Worm (Caenorhabditis elegans) whole organism, L2 larva: ENCODE measurements around the gene str-41.

Source experiments
- C34F6.9 ChIP-seq: fragments of 150-350 bp; optimal IDR thresholded peaks from 2 replicates; lab custom pipeline; 2014; ENCODE audit warnings: missing biosample characterization, missing genetic modification characterization
- R02D3.7 ChIP-seq: fragments of 150-350 bp; optimal IDR thresholded peaks from 2 replicates; lab custom pipeline; 2014; ENCODE audit warnings: missing biosample characterization, missing genetic modification characterization
- Y55F3AM.14 ChIP-seq: fragments of 200-800 bp; sonication (Bioruptor generic); optimal IDR thresholded peaks from 2 replicates; lab custom pipeline; 2018; ENCODE audit warnings: mild to moderate bottlenecking, missing genetic modification characterization, missing compliant biosample characterization
- ZK546.5 ChIP-seq: sonication (generic microtip); optimal IDR thresholded peaks from 2 replicates; lab custom pipeline; 2017; ENCODE audit warnings: missing biosample characterization, missing genetic modification characterization
- aly-2 ChIP-seq: fragments of 150-350 bp; optimal IDR thresholded peaks from 2 replicates; lab custom pipeline; 2014; ENCODE audit warnings: missing biosample characterization, missing genetic modification characterization
- ama-1 ChIP-seq: fragments of 150-350 bp; optimal IDR thresholded peaks from 2 replicates; lab custom pipeline; 2018; ENCODE audit warnings: inconsistent platforms
- blmp-1 ChIP-seq: sonication (generic microtip); optimal IDR thresholded peaks from 2 replicates; lab custom pipeline; 2017; ENCODE audit warnings: missing genetic modification characterization, mild to moderate bottlenecking, missing compliant biosample characterization, antibody characterized with exemption, moderate library complexity; ENCODE audit not compliant: insufficient read depth
- ceh-16 ChIP-seq: fragments of 150-350 bp; optimal IDR thresholded peaks from 2 replicates; lab custom pipeline; 2014; ENCODE audit warnings: missing biosample characterization, missing genetic modification characterization
- ceh-82 ChIP-seq: fragments of 150-350 bp; optimal IDR thresholded peaks from 2 replicates; lab custom pipeline; 2014; ENCODE audit warnings: missing biosample characterization, missing genetic modification characterization
- crh-2 ChIP-seq: sonication (generic microtip); optimal IDR thresholded peaks from 2 replicates; lab custom pipeline; 2017; ENCODE audit warnings: missing biosample characterization, missing genetic modification characterization
- dmd-4 ChIP-seq: sonication (generic microtip); optimal IDR thresholded peaks from 2 replicates; lab custom pipeline; 2017; ENCODE audit warnings: missing biosample characterization, missing genetic modification characterization
- egl-27 ChIP-seq: sonication (generic microtip); optimal IDR thresholded peaks from 3 replicates; lab custom pipeline; 2017; ENCODE audit warnings: missing biosample characterization, missing genetic modification reagents, missing genetic modification characterization
- elt-1 ChIP-seq: fragments of 150-350 bp; optimal IDR thresholded peaks from 2 replicates; lab custom pipeline; 2014; ENCODE audit warnings: missing biosample characterization, missing genetic modification characterization
- elt-3 ChIP-seq: sonication (generic microtip); optimal IDR thresholded peaks from 2 replicates; lab custom pipeline; 2017; ENCODE audit warnings: missing biosample characterization, missing genetic modification characterization
- gmeb-1 ChIP-seq: fragments of 150-350 bp; optimal IDR thresholded peaks from 2 replicates; lab custom pipeline; 2014; ENCODE audit warnings: missing biosample characterization, missing genetic modification characterization
- lin-11 ChIP-seq: fragments of 150-350 bp; sonication (generic microtip); optimal IDR thresholded peaks from 2 replicates; lab custom pipeline; 2014; ENCODE audit warnings: missing biosample characterization, missing genetic modification characterization, inconsistent platforms, mixed read lengths
- lin-13 ChIP-seq: fragments of 150-350 bp; optimal IDR thresholded peaks from 2 replicates; lab custom pipeline; 2014; ENCODE audit warnings: missing biosample characterization, missing genetic modification reagents, missing genetic modification characterization
- lin-39 ChIP-seq: fragments of 150-350 bp; optimal IDR thresholded peaks from 2 replicates; lab custom pipeline; 2014; ENCODE audit warnings: missing biosample characterization, missing genetic modification reagents, missing genetic modification characterization
- lsy-2 ChIP-seq, 2 experiments: fragments of 150-350 bp in 1 of 2; sonication (generic microtip) in 1 of 2; optimal IDR thresholded peaks; 2 replicates each; lab custom pipeline; 2014 to 2017; ENCODE audit warnings: missing biosample characterization in 2 of 2, missing genetic modification characterization in 2 of 2
- mab-5 ChIP-seq: fragments of 150-350 bp; optimal IDR thresholded peaks from 2 replicates; lab custom pipeline; 2014; ENCODE audit warnings: missing biosample characterization, missing genetic modification characterization
- mbf-1 ChIP-seq: sonication (generic microtip); optimal IDR thresholded peaks from 2 replicates; lab custom pipeline; 2017; ENCODE audit warnings: missing biosample characterization, missing genetic modification characterization
- mdl-1 ChIP-seq, 2 experiments: fragments of 150-350 bp in 1 of 2; sonication (generic microtip) in 1 of 2; optimal IDR thresholded peaks; 2 replicates each; lab custom pipeline; 2017; ENCODE audit warnings: missing biosample characterization in 2 of 2, missing genetic modification characterization in 2 of 2
- nhr-10 ChIP-seq: sonication (generic microtip); optimal IDR thresholded peaks from 2 replicates; lab custom pipeline; 2017; ENCODE audit warnings: missing biosample characterization, missing genetic modification characterization
- nhr-11 ChIP-seq: fragments of 150-350 bp; optimal IDR thresholded peaks from 2 replicates; lab custom pipeline; 2014; ENCODE audit warnings: missing biosample characterization, missing genetic modification characterization
- nhr-12 ChIP-seq: fragments of 150-350 bp; optimal IDR thresholded peaks from 2 replicates; lab custom pipeline; 2014; ENCODE audit warnings: missing biosample characterization, missing genetic modification characterization
- nhr-129 ChIP-seq: fragments of 150-350 bp; optimal IDR thresholded peaks from 2 replicates; lab custom pipeline; 2014; ENCODE audit warnings: missing biosample characterization, missing genetic modification characterization
- nhr-21 ChIP-seq: fragments of 150-350 bp; optimal IDR thresholded peaks from 2 replicates; lab custom pipeline; 2014; ENCODE audit warnings: missing biosample characterization, missing genetic modification characterization
- nhr-23 ChIP-seq: fragments of 150-350 bp; optimal IDR thresholded peaks from 2 replicates; lab custom pipeline; 2014; ENCODE audit warnings: missing biosample characterization, missing genetic modification reagents, missing genetic modification characterization
- nhr-237 ChIP-seq: fragments of 150-350 bp; optimal IDR thresholded peaks from 2 replicates; lab custom pipeline; 2014; ENCODE audit warnings: missing biosample characterization, missing genetic modification characterization
- nhr-25 ChIP-seq: fragments of 150-350 bp; sonication (generic microtip); optimal IDR thresholded peaks from 3 replicates; lab custom pipeline; 2014; ENCODE audit warnings: missing biosample characterization, missing genetic modification characterization
- nhr-6 ChIP-seq: fragments of 150-350 bp; optimal IDR thresholded peaks from 2 replicates; lab custom pipeline; 2014; ENCODE audit warnings: missing biosample characterization, missing genetic modification characterization
- nhr-77 ChIP-seq: fragments of 150-350 bp; optimal IDR thresholded peaks from 2 replicates; lab custom pipeline; 2014; ENCODE audit warnings: missing biosample characterization, missing genetic modification characterization
- peb-1 ChIP-seq: fragments of 150-350 bp; optimal IDR thresholded peaks from 2 replicates; lab custom pipeline; 2014; ENCODE audit warnings: missing biosample characterization, missing genetic modification characterization
- sem-4 ChIP-seq: fragments of 150-350 bp; optimal IDR thresholded peaks from 2 replicates; lab custom pipeline; 2014; ENCODE audit warnings: missing biosample characterization, missing genetic modification reagents, missing genetic modification characterization
- skn-1 ChIP-seq: sonication (generic microtip); optimal IDR thresholded peaks from 2 replicates; lab custom pipeline; 2017; ENCODE audit warnings: missing biosample characterization, missing genetic modification characterization
- sma-3 ChIP-seq: sonication (generic microtip); optimal IDR thresholded peaks from 2 replicates; lab custom pipeline; 2016; ENCODE audit warnings: missing genetic modification reagents, missing genetic modification characterization, missing compliant biosample characterization
- sma-9 ChIP-seq, 2 experiments: fragments of 150-350 bp in 1 of 2; sonication (generic microtip) in 1 of 2; optimal IDR thresholded peaks; 2 replicates each; lab custom pipeline; 2014 to 2016; ENCODE audit warnings: missing genetic modification characterization in 2 of 2, mild to moderate bottlenecking in 1 of 2, missing biosample characterization in 1 of 2, missing compliant biosample characterization in 1 of 2, missing genetic modification reagents in 1 of 2, moderate library complexity in 1 of 2
- snpc-4 ChIP-seq: fragments of 150-350 bp; optimal IDR thresholded peaks from 2 replicates; lab custom pipeline; 2014; ENCODE audit warnings: missing biosample characterization, missing genetic modification characterization
- unc-55 ChIP-seq: fragments of 150-350 bp; sonication (generic microtip); optimal IDR thresholded peaks from 3 replicates; lab custom pipeline; 2014; ENCODE audit warnings: missing biosample characterization, missing genetic modification reagents, missing genetic modification characterization
- unc-62 ChIP-seq: fragments of 150-350 bp; optimal IDR thresholded peaks from 2 replicates; lab custom pipeline; 2014; ENCODE audit warnings: missing biosample characterization, missing genetic modification reagents, missing genetic modification characterization
- zag-1 ChIP-seq: fragments of 150-350 bp; optimal IDR thresholded peaks from 2 replicates; lab custom pipeline; 2014; ENCODE audit warnings: missing biosample characterization, missing genetic modification characterization
- ztf-1 ChIP-seq: fragments of 200-800 bp; sonication (Bioruptor generic); conservative IDR thresholded peaks from 2 replicates; pipeline ENCODE4 v1.3.6; 2022; ENCODE audit warnings: missing genetic modification characterization, missing compliant biosample characterization
- ztf-11 ChIP-seq: sonication (generic microtip); optimal IDR thresholded peaks from 2 replicates; lab custom pipeline; 2017; ENCODE audit warnings: missing biosample characterization, missing genetic modification characterization
- ztf-4 ChIP-seq: fragments of 150-350 bp; optimal IDR thresholded peaks from 2 replicates; lab custom pipeline; 2014; ENCODE audit warnings: missing biosample characterization, missing genetic modification characterization

Gene str-41

DNA sequence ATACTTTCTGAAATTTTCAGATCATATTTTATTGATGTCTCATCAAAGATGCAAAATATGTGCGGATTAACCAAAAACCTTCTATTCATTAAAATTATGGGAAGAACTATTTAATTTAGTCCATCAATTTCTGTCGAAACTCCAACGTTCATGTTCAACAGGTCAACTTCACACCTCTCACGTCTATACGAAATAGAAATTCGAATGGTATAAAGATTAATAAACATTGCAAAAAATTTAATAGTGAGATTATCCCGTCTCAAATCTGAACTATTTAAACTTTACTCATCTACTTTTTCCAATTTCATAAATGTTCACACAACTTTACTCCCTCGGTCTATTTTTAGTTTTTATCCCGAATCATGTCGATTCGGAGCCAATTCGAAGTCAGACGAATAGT, 2.2 kb upstream of the str-41 start, which contains the start of gene R13D7.2:
TSS of gene R13D7.2 (plus strand) at position 301 of the 400 bp plus-strand sequence.
- no peak for TF ChIP-seq crh-2 (tag; lab: Kevin White, UChicago)
- no peak for TF ChIP-seq ama-1 (lab: Kevin White, UChicago)
- TF ChIP-seq nhr-77 (tag; lab: Kevin White, UChicago), result no peak
- no peak for TF ChIP-seq ztf-1 (GFP tag; lab: Robert Waterston, UW)
- no peak for TF ChIP-seq snpc-4 (tag; lab: Kevin White, UChicago)
- TF ChIP-seq nhr-129 (tag; lab: Kevin White, UChicago), result no peak
- TF ChIP-seq ceh-82 (tag; lab: Kevin White, UChicago), result no peak
- TF ChIP-seq mbf-1 (tag; lab: Kevin White, UChicago), result no peak
- TF ChIP-seq nhr-23 (tag; lab: Kevin White, UChicago), result no peak
- TF ChIP-seq lin-39 (tag; lab: Kevin White, UChicago), result no peak
- TF ChIP-seq blmp-1 (tag; lab: Kevin White, UChicago), result no peak
- no peak for TF ChIP-seq nhr-12 (tag; lab: Kevin White, UChicago)
- no peak for TF ChIP-seq lin-11 (tag; lab: Kevin White, UChicago)
- no peak for TF ChIP-seq unc-55 (GFP tag; lab: Kevin White, UChicago)
- no peak for TF ChIP-seq elt-1 (tag; lab: Kevin White, UChicago)
- TF ChIP-seq gmeb-1 (tag; lab: Kevin White, UChicago), result no peak
- TF ChIP-seq ceh-16 (tag; lab: Kevin White, UChicago), result no peak
- TF ChIP-seq sma-9 (GFP tag; optimal IDR thresholded peaks at IDR 0.05; lab: Kevin White, UChicago), result no peak
- TF ChIP-seq sma-9 (tag; optimal IDR thresholded peaks at IDR 0.05; lab: Kevin White, UChicago), result no peak
- TF ChIP-seq, all 48 proteins: peak for 0

DNA sequence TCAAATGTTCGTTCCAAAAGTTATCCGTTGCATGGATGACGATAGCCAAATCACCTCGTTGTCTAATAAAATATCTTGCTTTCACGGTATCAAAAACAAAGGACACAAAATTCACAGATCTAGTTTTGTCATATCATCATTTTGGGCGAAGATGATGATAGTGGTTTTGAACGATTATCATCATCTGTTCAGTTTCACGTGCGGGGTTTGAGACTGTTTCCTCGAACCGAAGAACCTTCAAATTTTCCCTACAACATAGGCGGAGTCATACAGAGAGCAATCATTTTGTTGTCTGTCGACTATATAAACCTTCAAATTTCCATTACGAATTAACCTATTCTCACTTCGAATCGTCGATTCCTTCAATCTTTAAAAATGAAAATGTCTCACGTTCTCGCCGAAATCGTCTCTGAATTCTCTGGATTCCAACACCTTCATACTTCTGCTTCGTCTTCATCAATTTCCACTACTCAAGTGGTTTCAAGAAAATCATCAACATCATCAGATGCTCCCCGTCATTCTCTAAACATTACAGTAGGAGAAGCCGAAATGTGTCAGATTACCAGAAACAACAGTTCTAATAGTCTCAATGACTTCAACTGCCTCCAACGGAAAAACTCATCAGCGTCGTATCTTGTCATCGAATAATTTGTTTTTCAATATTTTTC, 1.4 kb downstream of the str-41 start, which contains the start of gene F18E3.11:
TSS of gene F18E3.11 (plus strand) at position 376 of the 668 bp plus-strand sequence.
- TF ChIP-seq nhr-23 (tag; lab: Kevin White, UChicago), result no peak
- TF ChIP-seq nhr-21 (tag; lab: Kevin White, UChicago), result peak; percentile 80
- no peak for TF ChIP-seq aly-2 (tag; lab: Kevin White, UChicago)
- TF ChIP-seq lin-13 (GFP tag; lab: Kevin White, UChicago), result no peak
- TF ChIP-seq elt-3 (tag; lab: Kevin White, UChicago), result no peak
- no peak for TF ChIP-seq elt-1 (tag; lab: Kevin White, UChicago)
- TF ChIP-seq ama-1 (lab: Kevin White, UChicago), result peak; percentile 89
- peak; percentile 84 for TF ChIP-seq sma-9 (GFP tag; optimal IDR thresholded peaks at IDR 0.05; lab: Kevin White, UChicago)
- no peak for TF ChIP-seq sma-9 (tag; optimal IDR thresholded peaks at IDR 0.05; lab: Kevin White, UChicago)
- TF ChIP-seq unc-62 (GFP tag; lab: Kevin White, UChicago), result no peak
- no peak for TF ChIP-seq egl-27 (tag; lab: Kevin White, UChicago)
- no peak for TF ChIP-seq C34F6.9 (tag; lab: Kevin White, UChicago)
- no peak for TF ChIP-seq lsy-2 (tag; optimal IDR thresholded peaks at IDR 0.05; lab: Kevin White, UChicago)
- TF ChIP-seq nhr-11 (tag; lab: Kevin White, UChicago), result no peak
- peak; percentile 78 for TF ChIP-seq blmp-1 (tag; lab: Kevin White, UChicago)
- TF ChIP-seq sma-3, result peak; percentile 49
- TF ChIP-seq dmd-4, result no peak
- TF ChIP-seq mdl-1 (tag; optimal IDR thresholded peaks at IDR 0.05; lab: Kevin White, UChicago), result no peak
- TF ChIP-seq nhr-6, result peak; percentile 6
- no peak for TF ChIP-seq nhr-10 (tag; lab: Kevin White, UChicago)
- TF ChIP-seq lin-11 (tag; lab: Kevin White, UChicago), result no peak
- no peak for TF ChIP-seq unc-55 (GFP tag; lab: Kevin White, UChicago)
- TF ChIP-seq nhr-237 (tag; lab: Kevin White, UChicago), result no peak
- TF ChIP-seq ztf-1 (GFP tag; lab: Robert Waterston, UW), result no peak
- TF ChIP-seq mab-5, result no peak
- no peak for TF ChIP-seq nhr-12 (tag; lab: Kevin White, UChicago)
- TF ChIP-seq peb-1 (tag; lab: Kevin White, UChicago), result no peak
- TF ChIP-seq skn-1 (tag; lab: Kevin White, UChicago), result no peak
- TF ChIP-seq ztf-11 (tag; lab: Kevin White, UChicago), result no peak
- no peak for TF ChIP-seq mbf-1 (tag; lab: Kevin White, UChicago)
- peak; percentile 85 for TF ChIP-seq nhr-25 (tag; lab: Kevin White, UChicago)
- TF ChIP-seq ceh-16 (tag; lab: Kevin White, UChicago), result no peak
- no peak for TF ChIP-seq ztf-4 (tag; lab: Kevin White, UChicago)
- no peak for TF ChIP-seq lin-39 (tag; lab: Kevin White, UChicago)
- TF ChIP-seq Y55F3AM.14 (GFP tag; lab: Kevin White, UChicago), result no peak
- no peak for TF ChIP-seq sem-4 (tag; lab: Kevin White, UChicago)
- TF ChIP-seq zag-1, result no peak
- TF ChIP-seq crh-2 (tag; lab: Kevin White, UChicago), result peak; percentile 9
- peak; percentile 84 for TF ChIP-seq nhr-129 (tag; lab: Kevin White, UChicago)
- TF ChIP-seq ZK546.5 (tag; lab: Kevin White, UChicago), result no peak
- no peak for TF ChIP-seq R02D3.7 (tag; lab: Kevin White, UChicago)
- TF ChIP-seq snpc-4 (tag; lab: Kevin White, UChicago), result no peak
- no peak for TF ChIP-seq gmeb-1 (tag; lab: Kevin White, UChicago)
- TF ChIP-seq nhr-77 (tag; lab: Kevin White, UChicago), result no peak
- no peak for TF ChIP-seq ceh-82 (tag; lab: Kevin White, UChicago)
